Fruit fly (Drosophila melanogaster) whole organism, embryonic: ENCODE results near the gene mRpL12.

Experiments
- Abd-B ChIP-seq: fragments of 200-800 bp; sonication (Bioruptor generic); optimal IDR thresholded peaks from 2 replicates; lab custom pipeline; 2018; ENCODE audit warnings: missing biosample characterization, mild to moderate bottlenecking, missing genetic modification characterization, moderate library complexity
- B-H2 ChIP-seq: fragments of 200-800 bp; sonication (Bioruptor generic); optimal IDR thresholded peaks from 2 replicates; lab custom pipeline; 2018; ENCODE audit warnings: missing biosample characterization, mild to moderate bottlenecking, missing genetic modification characterization
- BEAF-32 ChIP-seq: fragments of 200-800 bp; sonication (Bioruptor generic); optimal IDR thresholded peaks from 3 replicates; lab custom pipeline; 2017; ENCODE audit warnings: missing biosample characterization, missing genetic modification characterization, mild to moderate bottlenecking, moderate library complexity, missing genetic modification reagents
- CG10267 ChIP-seq: fragments of 200-800 bp; sonication (Bioruptor generic); optimal IDR thresholded peaks from 2 replicates; lab custom pipeline; 2018; ENCODE audit warnings: missing biosample characterization, mild to moderate bottlenecking, missing genetic modification characterization, moderate library complexity
- CG11093 ChIP-seq: fragments of 200-800 bp; sonication (Bioruptor generic); IDR thresholded peaks from 3 replicates; pipeline ENCODE4 v1.3.6; 2022; ENCODE audit warnings: missing biosample characterization, missing genetic modification characterization
- CG12391 ChIP-seq: fragments of 200-800 bp; sonication (Bioruptor generic); optimal IDR thresholded peaks from 3 replicates; lab custom pipeline; 2018; ENCODE audit warnings: missing biosample characterization, mild to moderate bottlenecking, missing genetic modification characterization, moderate library complexity
- CG12942 ChIP-seq: fragments of 200-800 bp; sonication (Bioruptor generic); optimal IDR thresholded peaks from 3 replicates; lab custom pipeline; 2016; ENCODE audit warnings: missing biosample characterization, missing genetic modification characterization
- CG14965 ChIP-seq: fragments of 200-800 bp; sonication (Bioruptor generic); optimal IDR thresholded peaks from 2 replicates; lab custom pipeline; 2016; ENCODE audit warnings: missing biosample characterization, missing genetic modification characterization, borderline replicate concordance
- CG17328 ChIP-seq: fragments of 200-800 bp; sonication (Bioruptor generic); IDR thresholded peaks from 2 replicates; pipeline ENCODE4 v1.3.6; 2022; ENCODE audit warnings: missing biosample characterization, missing genetic modification characterization
- CG17361 ChIP-seq: fragments of 200-800 bp; sonication (Bioruptor generic); IDR thresholded peaks from 3 replicates; pipeline ENCODE4 v1.3.6; 2022; ENCODE audit warnings: missing biosample characterization, missing genetic modification characterization
- CG2875 ChIP-seq: fragments of 200-800 bp; sonication (Bioruptor generic); optimal IDR thresholded peaks from 2 replicates; lab custom pipeline; 2017; ENCODE audit warnings: missing biosample characterization, mild to moderate bottlenecking, missing genetic modification characterization, missing genetic modification reagents
- CG31365 ChIP-seq: fragments of 200-800 bp; sonication (Bioruptor generic); optimal IDR thresholded peaks from 2 replicates; lab custom pipeline; 2018; ENCODE audit warnings: missing biosample characterization, mild to moderate bottlenecking, missing genetic modification characterization
- CG33213 ChIP-seq: fragments of 200-800 bp; sonication (Bioruptor generic); optimal IDR thresholded peaks from 3 replicates; lab custom pipeline; 2016; ENCODE audit warnings: missing biosample characterization, missing genetic modification characterization
- CG34376 ChIP-seq: fragments of 200-800 bp; sonication (Bioruptor generic); optimal IDR thresholded peaks from 2 replicates; lab custom pipeline; 2018; ENCODE audit warnings: missing biosample characterization, mild to moderate bottlenecking, missing genetic modification characterization
- CG5245 ChIP-seq: fragments of 200-800 bp; sonication (Bioruptor generic); optimal IDR thresholded peaks from 3 replicates; lab custom pipeline; 2016; ENCODE audit warnings: missing biosample characterization, missing genetic modification characterization
- CG7372 ChIP-seq: fragments of 200-800 bp; sonication (Bioruptor generic); IDR thresholded peaks from 2 replicates; pipeline ENCODE4 v1.3.6; 2022; ENCODE audit warnings: missing biosample characterization, missing genetic modification characterization
- CG8281 ChIP-seq: fragments of 200-800 bp; sonication (Bioruptor generic); optimal IDR thresholded peaks from 2 replicates; lab custom pipeline; 2018; ENCODE audit warnings: missing biosample characterization, mild to moderate bottlenecking, missing genetic modification characterization, moderate library complexity
- CG8478 ChIP-seq: fragments of >200 bp; optimal IDR thresholded peaks from 2 replicates; lab custom pipeline; 2018
- CG8944 ChIP-seq: fragments of 200-800 bp; sonication (Bioruptor generic); optimal IDR thresholded peaks from 3 replicates; lab custom pipeline; 2016; ENCODE audit warnings: missing biosample characterization, missing genetic modification characterization
- CG9437 ChIP-seq: fragments of 200-800 bp; sonication (Bioruptor generic); optimal IDR thresholded peaks from 2 replicates; lab custom pipeline; 2018; ENCODE audit warnings: missing biosample characterization, mild to moderate bottlenecking, missing genetic modification characterization
- CG9609 ChIP-seq: fragments of 200-800 bp; sonication (Bioruptor generic); optimal IDR thresholded peaks from 3 replicates; lab custom pipeline; 2016; ENCODE audit warnings: missing biosample characterization, missing genetic modification characterization
- CG9727 ChIP-seq: fragments of 200-800 bp; sonication (Bioruptor generic); optimal IDR thresholded peaks from 3 replicates; lab custom pipeline; 2017; ENCODE audit warnings: missing biosample characterization, mild to moderate bottlenecking, missing genetic modification characterization
- Dad ChIP-seq: fragments of 200-800 bp; sonication (Bioruptor generic); optimal IDR thresholded peaks from 3 replicates; lab custom pipeline; 2016; ENCODE audit warnings: missing biosample characterization, missing genetic modification characterization
- Drgx ChIP-seq: fragments of 200-800 bp; sonication (Bioruptor generic); IDR thresholded peaks from 2 replicates; pipeline ENCODE4 v1.3.6; 2022; ENCODE audit warnings: missing biosample characterization, missing genetic modification characterization
- HLH3B ChIP-seq: fragments of 200-800 bp; sonication (Bioruptor generic); IDR thresholded peaks from 2 replicates; pipeline ENCODE4 v1.3.6; 2022; ENCODE audit warnings: missing biosample characterization, missing genetic modification characterization
- Hr39 ChIP-seq: fragments of >200 bp; optimal IDR thresholded peaks from 2 replicates; lab custom pipeline; 2017
- Lim3 ChIP-seq: fragments of 200-800 bp; sonication (Bioruptor generic); IDR thresholded peaks from 2 replicates; pipeline ENCODE4 v1.3.6; 2022; ENCODE audit warnings: missing biosample characterization, missing genetic modification characterization
- NC2β ChIP-seq: fragments of 200-800 bp; sonication (Bioruptor generic); optimal IDR thresholded peaks from 2 replicates; lab custom pipeline; 2016; ENCODE audit warnings: missing biosample characterization, missing genetic modification characterization
- Neu2 ChIP-seq: fragments of 200-800 bp; sonication (Bioruptor generic); optimal IDR thresholded peaks from 3 replicates; lab custom pipeline; 2016; ENCODE audit warnings: missing biosample characterization, missing genetic modification characterization, borderline replicate concordance
- Rfx ChIP-seq: fragments of 200-800 bp; sonication (Bioruptor generic); IDR thresholded peaks from 2 replicates; pipeline ENCODE4 v1.3.6; 2022; ENCODE audit warnings: missing biosample characterization, missing genetic modification characterization
- Side ChIP-seq: fragments of 200-800 bp; sonication (Bioruptor generic); optimal IDR thresholded peaks from 2 replicates; lab custom pipeline; 2016; ENCODE audit warnings: missing biosample characterization, missing genetic modification characterization
- Spps ChIP-seq: fragments of 200-800 bp; sonication (Bioruptor generic); optimal IDR thresholded peaks from 2 replicates; lab custom pipeline; 2018; ENCODE audit warnings: missing biosample characterization, mild to moderate bottlenecking, missing genetic modification characterization
- Stat92E ChIP-seq, 3 experiments: fragments of >200 bp in 2 of 3; fragments of 200-800 bp in 1 of 3; sonication (Bioruptor generic) in 1 of 3; optimal IDR thresholded peaks; 2 replicates each; lab custom pipeline; 2017 to 2019; ENCODE audit warnings: missing biosample characterization in 3 of 3, missing genetic modification characterization in 3 of 3, mild to moderate bottlenecking in 1 of 3, moderate library complexity in 1 of 3
- YL-1 ChIP-seq: fragments of 200-800 bp; sonication (Bioruptor generic); optimal IDR thresholded peaks from 3 replicates; lab custom pipeline; 2017; ENCODE audit warnings: missing biosample characterization, mild to moderate bottlenecking, missing genetic modification characterization
- abd-A ChIP-seq: fragments of 200-800 bp; sonication (Bioruptor generic); optimal IDR thresholded peaks from 3 replicates; lab custom pipeline; 2019; ENCODE audit warnings: missing biosample characterization, mild to moderate bottlenecking, missing genetic modification characterization, moderate library complexity
- ac ChIP-seq: fragments of 200-800 bp; sonication (Bioruptor generic); optimal IDR thresholded peaks from 3 replicates; lab custom pipeline; 2017; ENCODE audit warnings: missing biosample characterization, mild to moderate bottlenecking, missing genetic modification characterization
- cas ChIP-seq: fragments of 200-800 bp; sonication (Bioruptor generic); IDR thresholded peaks from 2 replicates; pipeline ENCODE4 v1.3.6; 2022; ENCODE audit warnings: missing biosample characterization, missing genetic modification characterization
- chinmo ChIP-seq: fragments of 200-800 bp; sonication (Bioruptor generic); IDR thresholded peaks from 4 replicates; pipeline ENCODE4 v1.3.6; 2022; ENCODE audit warnings: missing biosample characterization, missing genetic modification characterization; ENCODE audit not compliant: partially characterized antibody
- da ChIP-seq: fragments of 200-800 bp; sonication (Bioruptor generic); optimal IDR thresholded peaks from 2 replicates; lab custom pipeline; 2016; ENCODE audit warnings: missing biosample characterization, missing genetic modification characterization
- dati ChIP-seq: fragments of 200-800 bp; sonication (Bioruptor generic); IDR thresholded peaks from 2 replicates; pipeline ENCODE4 v1.3.6; 2022; ENCODE audit warnings: missing biosample characterization, missing genetic modification characterization
- dpn ChIP-seq, 2 experiments: fragments of 200-800 bp; sonication (Bioruptor generic); optimal IDR thresholded peaks; 3 replicates each; lab custom pipeline; 2016; ENCODE audit warnings: missing biosample characterization in 2 of 2, missing genetic modification characterization in 2 of 2
- eve ChIP-seq, 2 experiments: fragments of >200 bp; optimal IDR thresholded peaks; 2 replicates each; lab custom pipeline; 2017; ENCODE audit warnings: missing biosample characterization in 2 of 2, missing genetic modification characterization in 2 of 2
- fd102C ChIP-seq: fragments of 200-800 bp; sonication (Bioruptor generic); optimal IDR thresholded peaks from 2 replicates; lab custom pipeline; 2018; ENCODE audit warnings: missing biosample characterization, mild to moderate bottlenecking, missing genetic modification characterization, moderate library complexity
- h ChIP-seq: fragments of >200 bp; optimal IDR thresholded peaks from 2 replicates; lab custom pipeline; 2017
- hbn ChIP-seq: fragments of 200-800 bp; sonication (Bioruptor generic); IDR thresholded peaks from 2 replicates; pipeline ENCODE4 v1.3.6; 2022; ENCODE audit warnings: missing biosample characterization, missing genetic modification characterization; ENCODE audit not compliant: partially characterized antibody
- hth ChIP-seq: fragments of >200 bp; optimal IDR thresholded peaks from 2 replicates; lab custom pipeline; 2017; ENCODE audit warnings: inconsistent platforms
- repo ChIP-seq: fragments of 200-800 bp; sonication (Bioruptor generic); optimal IDR thresholded peaks from 2 replicates; lab custom pipeline; 2016; ENCODE audit warnings: missing biosample characterization, missing genetic modification characterization
- sens ChIP-seq: fragments of 200-800 bp; sonication (Bioruptor generic); peaks from one replicate; lab custom pipeline; 2016; ENCODE audit warnings: missing biosample characterization, missing genetic modification characterization
- so ChIP-seq: fragments of 200-800 bp; sonication (Bioruptor generic); IDR thresholded peaks from 3 replicates; pipeline ENCODE4 v1.3.6; 2022; ENCODE audit warnings: missing biosample characterization, missing genetic modification characterization
- tap ChIP-seq: fragments of 200-800 bp; optimal IDR thresholded peaks from 3 replicates; lab custom pipeline; 2019; ENCODE audit warnings: missing biosample characterization, mild to moderate bottlenecking, missing genetic modification characterization, moderate library complexity

The mRpL12 gene

DNA sequence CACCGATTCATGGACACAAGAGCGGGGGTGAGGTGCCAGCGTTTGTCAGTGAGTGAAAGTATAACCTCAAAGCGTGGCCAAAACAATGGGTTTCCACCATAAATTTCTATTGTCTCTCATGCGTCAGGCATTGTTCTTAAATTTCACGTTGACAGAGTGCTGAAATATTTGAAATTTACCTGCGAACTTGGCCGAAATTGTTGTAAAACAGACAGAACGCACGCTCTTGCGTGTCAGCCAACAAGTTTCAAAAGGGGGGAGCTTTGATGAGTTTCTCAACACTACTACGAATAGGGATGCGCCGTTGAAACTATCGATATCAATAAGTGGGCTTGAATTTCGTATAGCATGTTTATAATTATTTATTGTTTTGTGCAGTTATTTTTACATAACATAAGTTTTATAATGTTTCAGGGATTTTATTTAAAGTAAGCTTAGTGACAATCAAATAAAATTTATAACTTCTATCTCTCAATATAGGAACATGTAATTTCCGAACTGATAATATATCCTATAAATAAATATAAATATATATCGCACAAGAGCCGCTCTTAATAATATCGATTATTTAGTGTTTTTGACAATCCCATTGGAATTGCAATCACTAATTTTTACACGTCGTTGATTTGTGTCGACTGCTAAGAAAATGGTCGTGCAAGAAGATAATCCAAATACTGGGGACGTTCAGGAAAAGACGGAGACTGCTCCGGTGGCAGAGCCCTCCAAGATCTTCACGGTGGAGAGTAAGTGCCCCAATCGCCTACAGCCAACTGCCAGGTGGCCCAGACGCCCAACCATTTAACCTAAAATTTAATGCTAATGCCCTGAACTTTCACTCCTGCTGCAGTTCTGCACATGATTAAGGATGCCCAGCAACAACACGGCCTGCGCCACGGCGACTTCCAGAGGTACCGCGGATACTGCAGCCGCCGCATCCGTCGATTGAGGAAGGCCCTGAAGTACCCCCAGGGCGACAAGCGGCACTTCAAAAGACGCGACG, 18.2 kb downstream of the mRpL12 start, which contains the start of the genes pix and Srp68 (continued):
- no peak for TF ChIP-seq CG11093
- no peak for TF ChIP-seq CG8478
- TF ChIP-seq CG2875 (GFP tag; lab: Kevin White, UChicago), result no peak
- TF ChIP-seq NC2β (GFP tag; lab: Kevin White, UChicago), result peak; percentile 31
- TF ChIP-seq Abd-B, result peak; percentile 83
- TF ChIP-seq repo (GFP tag; lab: Kevin White, UChicago), result no peak
- peak; percentile 83 for TF ChIP-seq CG12391
- TF ChIP-seq eve (GFP tag; optimal IDR thresholded peaks at IDR 0.05; lab: Kevin White, UChicago), result no peak
- TF ChIP-seq Stat92E (GFP tag; optimal IDR thresholded peaks at IDR 0.05; lab: Kevin White, UChicago), result peak in 1 of 3 experiments; percentile 76
- TF ChIP-seq dati, result no peak
- TF ChIP-seq Lim3 (GFP tag; lab: Robert Waterston, UW), result no peak
- no peak for TF ChIP-seq tap
- peak; percentile 9 for TF ChIP-seq CG33213 (GFP tag; lab: Kevin White, UChicago)
- TF ChIP-seq chinmo (GFP tag; lab: Robert Waterston, UW), result no peak
- TF ChIP-seq BEAF-32, result peak; percentile 97
- no peak for TF ChIP-seq Neu2 (GFP tag; lab: Kevin White, UChicago)
- TF ChIP-seq Hr39, result no peak
- TF ChIP-seq cas, result no peak
- peak; percentile 34 for TF ChIP-seq Dad (GFP tag; lab: Kevin White, UChicago)
- no peak for TF ChIP-seq Drgx
- TF ChIP-seq CG34376, result peak; percentile 30
- TF ChIP-seq CG5245, result peak; percentile 18
- no peak for TF ChIP-seq abd-A (tag; lab: Kevin White, UChicago)
- TF ChIP-seq CG17328, result no peak
- TF ChIP-seq CG12942, result peak; percentile 31
- TF ChIP-seq CG9609 (GFP tag; lab: Kevin White, UChicago), result peak; percentile 33
- TF ChIP-seq dpn (GFP tag; optimal IDR thresholded peaks at IDR 0.05; lab: Kevin White, UChicago), result peak; percentile 44 to 63
- TF ChIP-seq B-H2, result peak; percentile 34
- TF ChIP-seq HLH3B (GFP tag; lab: Robert Waterston, UW), result no peak
- TF ChIP-seq YL-1 (GFP tag; lab: Kevin White, UChicago), result peak; percentile 81
- no peak for TF ChIP-seq da (GFP tag; lab: Kevin White, UChicago)
- TF ChIP-seq CG9437 (GFP tag; lab: Kevin White, UChicago), result peak; percentile 62
- TF ChIP-seq h, result no peak
- peak; percentile 78; the same call in 1 of the 2 replicates for TF ChIP-seq hbn
- TF ChIP-seq sens (GFP tag; lab: Kevin White, UChicago), result peak; percentile 91
- TF ChIP-seq Side (GFP tag; lab: Kevin White, UChicago), result no peak
- TF ChIP-seq CG10267 (tag; lab: Kevin White, UChicago), result peak; percentile 99
- peak; percentile 13 for TF ChIP-seq Spps (tag; lab: Kevin White, UChicago)
- no peak for TF ChIP-seq so
- TF ChIP-seq CG17361 (GFP tag; lab: Robert Waterston, UW), result peak; percentile 88
- no peak for TF ChIP-seq hth (lab: Kevin White, UChicago)
- peak; percentile 65 for TF ChIP-seq Rfx (GFP tag; lab: Robert Waterston, UW)
- no peak for TF ChIP-seq fd102C
- no peak for TF ChIP-seq CG8944 (GFP tag; lab: Kevin White, UChicago)
- TF ChIP-seq CG14965, result no peak
- no peak for TF ChIP-seq CG8281 (tag; lab: Kevin White, UChicago)
- TF ChIP-seq ac, result no peak
- TF ChIP-seq CG31365 (tag; lab: Kevin White, UChicago), result no peak
- TF ChIP-seq CG9727 (GFP tag; lab: Kevin White, UChicago), result peak; percentile 79
- TF ChIP-seq CG7372 (GFP tag; lab: Robert Waterston, UW), result peak; percentile 54; the same call in 1 of the 2 replicates
